Fruit fly (Drosophila melanogaster) whole organism: ENCODE data around the gene CG4830.

Experiments used
- CG8478 ChIP-seq: fragments of >200 bp; optimal IDR thresholded peaks from 2 replicates; lab custom pipeline; 2018; ENCODE audit warnings: inconsistent platforms
- psq ChIP-seq: fragments of >200 bp; optimal IDR thresholded peaks from 2 replicates; lab custom pipeline; 2017
- usp ChIP-seq: fragments of >200 bp; optimal IDR thresholded peaks from 2 replicates; lab custom pipeline; 2017; ENCODE audit warnings: missing biosample characterization, missing genetic modification characterization, mixed read lengths

DNA sequence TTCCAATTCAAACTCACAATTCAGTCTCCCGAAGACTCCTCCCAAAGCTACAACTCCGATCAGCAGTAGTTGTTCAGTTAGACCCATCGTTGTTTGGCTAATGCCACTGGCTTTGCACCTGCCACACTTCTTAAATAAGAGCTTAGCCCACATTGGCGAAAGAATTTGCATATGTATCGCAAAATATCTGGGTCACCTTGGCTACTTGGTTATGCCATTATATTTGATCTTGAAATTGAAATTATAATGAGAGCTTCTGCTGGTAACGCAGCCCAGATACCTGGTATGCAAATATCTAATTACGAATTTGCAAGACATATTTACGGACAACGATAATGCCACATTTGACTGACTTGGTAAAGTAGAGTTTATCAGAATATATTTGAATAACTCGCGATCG is 14.8 kb upstream of the CG4830 start, which contains the start of gene CG17404:
- no peak for TF ChIP-seq usp (GFP tag; lab: Kevin White, UChicago)
- no peak for TF ChIP-seq psq (lab: Kevin White, UChicago)
- TF ChIP-seq CG8478 (lab: Kevin White, UChicago): no peak
